Fruit fly (Drosophila melanogaster) whole organism, prepupa: ENCODE measurements around the gene Hsc70-3.

Source experiments
- CG10669 ChIP-seq: fragments of 200-800 bp; sonication (Bioruptor generic); optimal IDR thresholded peaks from 3 replicates; lab custom pipeline; 2018; ENCODE audit warnings: missing biosample characterization, mild to moderate bottlenecking, missing genetic modification characterization, moderate library complexity
- CG11762 ChIP-seq: fragments of 200-800 bp; sonication (Bioruptor generic); optimal IDR thresholded peaks from 3 replicates; lab custom pipeline; 2016; ENCODE audit warnings: missing biosample characterization, missing genetic modification characterization; ENCODE audit not compliant: insufficient read depth
- CG4318 ChIP-seq: fragments of 200-800 bp; sonication (Bioruptor generic); optimal IDR thresholded peaks from 3 replicates; lab custom pipeline; 2017; ENCODE audit warnings: missing biosample characterization, mild to moderate bottlenecking, missing genetic modification characterization
- Eip75B ChIP-seq: fragments of 200-800 bp; sonication (Bioruptor generic); optimal IDR thresholded peaks from 3 replicates; lab custom pipeline; 2016; ENCODE audit warnings: missing biosample characterization, missing genetic modification characterization
- Eip93F ChIP-seq: fragments of 200-800 bp; sonication (Bioruptor generic); optimal IDR thresholded peaks from 2 replicates; lab custom pipeline; 2016; ENCODE audit warnings: missing biosample characterization, mild to moderate bottlenecking, missing genetic modification characterization
- eg ChIP-seq: fragments of 200-800 bp; sonication (Bioruptor generic); IDR thresholded peaks from 3 replicates; pipeline ENCODE4 v1.3.6; 2022; ENCODE audit warnings: missing biosample characterization, missing genetic modification characterization
- esn ChIP-seq: fragments of 200-800 bp; sonication (Bioruptor generic); optimal IDR thresholded peaks from 2 replicates; lab custom pipeline; 2016; ENCODE audit warnings: missing biosample characterization, mild to moderate bottlenecking, missing genetic modification characterization, moderate library complexity
- fd85E ChIP-seq: fragments of 200-800 bp; sonication (Bioruptor generic); optimal IDR thresholded peaks from 3 replicates; lab custom pipeline; 2016; ENCODE audit warnings: missing biosample characterization, missing genetic modification characterization
- fkh ChIP-seq: fragments of 200-800 bp; sonication (Bioruptor generic); optimal IDR thresholded peaks from 3 replicates; lab custom pipeline; 2017; ENCODE audit warnings: missing biosample characterization, mild to moderate bottlenecking, missing genetic modification characterization, moderate library complexity

DNA sequence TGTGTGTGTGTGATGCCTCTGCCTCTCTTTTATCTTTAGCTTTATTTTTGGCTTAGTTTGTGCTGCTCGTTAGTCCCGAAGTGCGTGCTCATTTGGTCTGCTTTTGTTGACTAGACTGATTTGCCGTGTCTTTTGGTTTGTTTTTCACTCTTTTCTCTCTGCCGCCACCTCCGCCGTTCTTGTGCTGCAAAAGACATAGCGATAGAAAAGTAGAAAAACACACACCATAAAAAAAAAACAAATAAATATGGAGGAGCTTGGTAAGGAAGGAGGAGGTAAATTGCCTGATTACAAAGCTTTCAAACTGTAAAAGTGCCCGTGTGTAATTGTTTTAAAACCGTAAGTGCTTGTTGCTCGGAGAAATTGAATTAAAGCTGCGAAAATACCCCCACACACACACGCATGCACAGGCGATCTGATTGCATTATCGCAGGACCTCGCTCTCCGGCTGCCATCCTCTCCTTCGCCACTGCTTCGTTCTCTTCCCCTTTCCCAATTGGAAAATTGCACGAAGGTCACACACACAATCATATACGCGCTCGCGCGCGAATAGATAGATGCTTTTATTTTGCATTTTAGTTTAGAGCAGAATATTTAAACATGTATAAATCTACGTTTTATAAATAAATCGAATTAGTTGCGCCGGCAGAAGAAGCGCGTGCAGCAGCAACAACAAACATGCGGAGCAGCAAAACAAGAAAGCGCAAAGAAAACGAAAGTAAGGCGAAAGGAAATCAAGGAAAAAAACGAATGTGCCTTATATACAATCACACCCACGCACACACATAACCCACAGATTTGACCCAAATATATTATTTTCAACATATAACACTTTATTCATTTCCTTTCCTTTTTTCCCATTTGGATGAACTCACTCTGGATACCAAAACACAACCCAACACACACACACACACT, 8.7 kb upstream of the Hsc70-3 start:
- peak; percentile 15 for TF ChIP-seq fkh
- TF ChIP-seq CG10669 (GFP tag; lab: Kevin White, UChicago): no peak
- no peak for TF ChIP-seq esn (GFP tag; lab: Kevin White, UChicago)
- no peak for TF ChIP-seq Eip75B (GFP tag; lab: Kevin White, UChicago)
- 0 out of 3 replicates have a peak, but pooled peaks have one; percentile 31 for TF ChIP-seq eg (GFP tag; lab: Robert Waterston, UW)
- TF ChIP-seq Eip93F (GFP tag; lab: Kevin White, UChicago): no peak
- TF ChIP-seq CG4318 (GFP tag; lab: Kevin White, UChicago): no peak
- no peak for TF ChIP-seq fd85E (GFP tag; lab: Kevin White, UChicago)
- no peak for TF ChIP-seq CG11762 (GFP tag; lab: Kevin White, UChicago)
